Fruit fly (Drosophila melanogaster) whole organism, embryonic: ENCODE results near the gene Ppm1.

Experiments
- Abd-B ChIP-seq: fragments of 200-800 bp; sonication (Bioruptor generic); optimal IDR thresholded peaks from 2 replicates; lab custom pipeline; 2018; ENCODE audit warnings: missing biosample characterization, mild to moderate bottlenecking, missing genetic modification characterization, moderate library complexity
- CG10267 ChIP-seq: fragments of 200-800 bp; sonication (Bioruptor generic); optimal IDR thresholded peaks from 2 replicates; lab custom pipeline; 2018; ENCODE audit warnings: missing biosample characterization, mild to moderate bottlenecking, missing genetic modification characterization, moderate library complexity
- CG10321 ChIP-seq: fragments of 200-800 bp; sonication (Bioruptor generic); IDR thresholded peaks from 2 replicates; pipeline ENCODE4 v1.3.6; 2022; ENCODE audit warnings: missing biosample characterization, missing genetic modification characterization
- CG10366 ChIP-seq: fragments of 200-800 bp; sonication (Bioruptor generic); IDR thresholded peaks from 2 replicates; pipeline ENCODE4 v1.3.6; 2022; ENCODE audit warnings: missing biosample characterization, missing genetic modification characterization
- CG10654 ChIP-seq: fragments of 200-800 bp; sonication (Bioruptor generic); optimal IDR thresholded peaks from 2 replicates; lab custom pipeline; 2016; ENCODE audit warnings: missing biosample characterization, missing genetic modification characterization
- CG13287 ChIP-seq: fragments of 200-800 bp; sonication (Bioruptor generic); IDR thresholded peaks from 2 replicates; pipeline ENCODE4 v1.3.6; 2022; ENCODE audit warnings: missing biosample characterization, missing genetic modification characterization; ENCODE audit not compliant: partially characterized antibody
- CG13624 ChIP-seq: fragments of 200-800 bp; sonication (Bioruptor generic); optimal IDR thresholded peaks from 2 replicates; lab custom pipeline; 2016; ENCODE audit warnings: missing biosample characterization, missing genetic modification characterization
- CG14050 ChIP-seq: fragments of 200-800 bp; sonication (Bioruptor generic); IDR thresholded peaks from 3 replicates; pipeline ENCODE4 v1.3.6; 2022; ENCODE audit warnings: missing biosample characterization, missing genetic modification characterization
- CG14667 ChIP-seq: fragments of 200-800 bp; sonication (Bioruptor generic); IDR thresholded peaks from 2 replicates; pipeline ENCODE4 v1.3.6; 2022; ENCODE audit warnings: missing biosample characterization, missing genetic modification characterization
- CG15601 ChIP-seq: fragments of 200-800 bp; sonication (Bioruptor generic); optimal IDR thresholded peaks from 3 replicates; lab custom pipeline; 2019; ENCODE audit warnings: missing biosample characterization, mild to moderate bottlenecking, missing genetic modification characterization, moderate library complexity
- CG17359 ChIP-seq: fragments of 200-800 bp; sonication (Bioruptor generic); optimal IDR thresholded peaks from 3 replicates; lab custom pipeline; 2018; ENCODE audit warnings: missing biosample characterization, mild to moderate bottlenecking, missing genetic modification characterization, moderate library complexity
- CG17829 ChIP-seq: fragments of 200-800 bp; optimal IDR thresholded peaks from 2 replicates; lab custom pipeline; 2019; ENCODE audit warnings: missing biosample characterization, mild to moderate bottlenecking, missing genetic modification characterization, moderate library complexity
- CG18764 ChIP-seq: fragments of 200-800 bp; sonication (Bioruptor generic); optimal IDR thresholded peaks from 3 replicates; lab custom pipeline; 2016; ENCODE audit warnings: missing biosample characterization, missing genetic modification characterization
- CG2202 ChIP-seq: fragments of 200-800 bp; sonication (Bioruptor generic); optimal IDR thresholded peaks from 2 replicates; lab custom pipeline; 2018; ENCODE audit warnings: missing biosample characterization, mild to moderate bottlenecking, missing genetic modification characterization
- CG2889 ChIP-seq: fragments of 200-800 bp; sonication (Bioruptor generic); IDR thresholded peaks from 3 replicates; pipeline ENCODE4 v1.3.6; 2022; ENCODE audit warnings: missing biosample characterization, missing genetic modification characterization
- CG32767 ChIP-seq: fragments of 200-800 bp; sonication (Bioruptor generic); IDR thresholded peaks from 2 replicates; pipeline ENCODE4 v1.3.6; 2022; ENCODE audit warnings: missing biosample characterization, missing genetic modification characterization
- CG4617 ChIP-seq: fragments of 200-800 bp; sonication (Bioruptor generic); optimal IDR thresholded peaks from 3 replicates; lab custom pipeline; 2016; ENCODE audit warnings: missing biosample characterization, missing genetic modification characterization, borderline replicate concordance
- CG4730 ChIP-seq: fragments of 200-800 bp; sonication (Bioruptor generic); IDR thresholded peaks from 2 replicates; pipeline ENCODE4 v1.3.6; 2022; ENCODE audit warnings: missing biosample characterization, missing genetic modification characterization
- CG6175 ChIP-seq: fragments of 200-800 bp; sonication (Bioruptor generic); IDR thresholded peaks from 3 replicates; pipeline ENCODE4 v1.3.6; 2022; ENCODE audit warnings: missing biosample characterization, missing genetic modification characterization
- CG6765 ChIP-seq: fragments of 200-800 bp; sonication (Bioruptor generic); optimal IDR thresholded peaks from 3 replicates; lab custom pipeline; 2017; ENCODE audit warnings: missing biosample characterization, mild to moderate bottlenecking, missing genetic modification characterization
- CG9727 ChIP-seq: fragments of 200-800 bp; sonication (Bioruptor generic); optimal IDR thresholded peaks from 3 replicates; lab custom pipeline; 2017; ENCODE audit warnings: missing biosample characterization, mild to moderate bottlenecking, missing genetic modification characterization
- CG9797 ChIP-seq: fragments of 200-800 bp; sonication (Bioruptor generic); optimal IDR thresholded peaks from 3 replicates; lab custom pipeline; 2018; ENCODE audit warnings: missing biosample characterization, mild to moderate bottlenecking, missing genetic modification characterization
- CG9876 ChIP-seq: fragments of 200-800 bp; sonication (Bioruptor generic); optimal IDR thresholded peaks from 2 replicates; lab custom pipeline; 2016; ENCODE audit warnings: missing biosample characterization, missing genetic modification characterization
- CG9932 ChIP-seq: fragments of 200-800 bp; sonication (Bioruptor generic); IDR thresholded peaks from 2 replicates; pipeline ENCODE4 v1.3.6; 2022; ENCODE audit warnings: missing biosample characterization, missing genetic modification characterization
- Doc2 ChIP-seq: fragments of 200-800 bp; sonication (Bioruptor generic); IDR thresholded peaks from 2 replicates; pipeline ENCODE4 v1.3.6; 2022; ENCODE audit warnings: missing biosample characterization, missing genetic modification characterization
- Jarid2 ChIP-seq: fragments of 200-800 bp; sonication (Bioruptor generic); optimal IDR thresholded peaks from 3 replicates; lab custom pipeline; 2017; ENCODE audit warnings: mild to moderate bottlenecking, missing biosample characterization, missing genetic modification reagents, missing genetic modification characterization
- NFAT ChIP-seq: fragments of 200-800 bp; sonication (Bioruptor generic); IDR thresholded peaks from 2 replicates; pipeline ENCODE4 v1.3.6; 2022; ENCODE audit warnings: missing biosample characterization, missing genetic modification characterization
- Nf-YB ChIP-seq: fragments of 200-800 bp; sonication (Bioruptor generic); optimal IDR thresholded peaks from 3 replicates; lab custom pipeline; 2019; ENCODE audit warnings: missing biosample characterization, mild to moderate bottlenecking, missing genetic modification characterization, moderate library complexity
- Nf-YC ChIP-seq: fragments of 200-800 bp; optimal IDR thresholded peaks from 3 replicates; lab custom pipeline; 2019; ENCODE audit warnings: missing biosample characterization, mild to moderate bottlenecking, missing genetic modification characterization, moderate library complexity
- Scr ChIP-seq: fragments of 200-800 bp; sonication (Bioruptor generic); IDR thresholded peaks from 2 replicates; pipeline ENCODE4 v1.3.6; 2022; ENCODE audit warnings: missing biosample characterization, missing genetic modification characterization; ENCODE audit not compliant: partially characterized antibody
- Sox100B ChIP-seq: fragments of 200-800 bp; sonication (Bioruptor generic); optimal IDR thresholded peaks from 3 replicates; lab custom pipeline; 2018; ENCODE audit warnings: missing biosample characterization, mild to moderate bottlenecking, missing genetic modification characterization
- abd-A ChIP-seq: fragments of 200-800 bp; sonication (Bioruptor generic); optimal IDR thresholded peaks from 3 replicates; lab custom pipeline; 2019; ENCODE audit warnings: missing biosample characterization, mild to moderate bottlenecking, missing genetic modification characterization, moderate library complexity
- al ChIP-seq: fragments of 200-800 bp; sonication (Bioruptor generic); IDR thresholded peaks from 2 replicates; pipeline ENCODE4 v1.3.6; 2022; ENCODE audit warnings: missing biosample characterization, missing genetic modification characterization
- btn ChIP-seq: fragments of 200-800 bp; sonication (Bioruptor generic); optimal IDR thresholded peaks from 2 replicates; lab custom pipeline; 2016; ENCODE audit warnings: missing biosample characterization, missing genetic modification characterization
- en ChIP-seq: fragments of 200-800 bp; sonication (Bioruptor generic); optimal IDR thresholded peaks from 2 replicates; lab custom pipeline; 2016; ENCODE audit warnings: missing biosample characterization, missing genetic modification characterization
- eve ChIP-seq, 2 experiments: fragments of >200 bp; optimal IDR thresholded peaks; 2 replicates each; lab custom pipeline; 2017; ENCODE audit warnings: missing biosample characterization in 2 of 2, missing genetic modification characterization in 2 of 2
- ewg ChIP-seq: fragments of 200-800 bp; sonication (Bioruptor generic); optimal IDR thresholded peaks from 3 replicates; lab custom pipeline; 2017; ENCODE audit warnings: mild to moderate bottlenecking, missing biosample characterization, missing genetic modification reagents, missing genetic modification characterization
- lov ChIP-seq, 2 experiments: fragments of 200-800 bp in 1 of 2; fragments of >200 bp in 1 of 2; sonication (Bioruptor generic) in 1 of 2; IDR thresholded peaks in 1 of 2; optimal IDR thresholded peaks in 1 of 2; 2 replicates in 1 of 2; 3 replicates in 1 of 2; pipeline versions ENCODE4 v1.3.6 to Lab custom; 2017 to 2022; ENCODE audit warnings: missing biosample characterization in 1 of 2, missing genetic modification characterization in 1 of 2
- mam ChIP-seq: fragments of 200-800 bp; sonication (Bioruptor generic); optimal IDR thresholded peaks from 3 replicates; lab custom pipeline; 2016; ENCODE audit warnings: missing biosample characterization, missing genetic modification characterization
- mld ChIP-seq: fragments of 200-800 bp; sonication (Bioruptor generic); IDR thresholded peaks from 3 replicates; pipeline ENCODE4 v1.3.6; 2022; ENCODE audit warnings: missing biosample characterization, missing genetic modification characterization; ENCODE audit not compliant: partially characterized antibody
- nerfin-1 ChIP-seq: fragments of 200-800 bp; sonication (Bioruptor generic); optimal IDR thresholded peaks from 3 replicates; lab custom pipeline; 2019; ENCODE audit warnings: missing biosample characterization, mild to moderate bottlenecking, missing genetic modification characterization, moderate library complexity
- rib ChIP-seq: fragments of 200-800 bp; sonication (Bioruptor generic); IDR thresholded peaks from 2 replicates; pipeline ENCODE4 v1.3.6; 2022; ENCODE audit warnings: missing biosample characterization, missing genetic modification characterization
- slp2 ChIP-seq: fragments of 200-800 bp; sonication (Bioruptor generic); optimal IDR thresholded peaks from 2 replicates; lab custom pipeline; 2016; ENCODE audit warnings: missing biosample characterization, missing genetic modification characterization
- sna ChIP-seq: fragments of 200-800 bp; sonication (Bioruptor generic); IDR thresholded peaks from 2 replicates; pipeline ENCODE4 v1.3.6; 2022; ENCODE audit warnings: missing biosample characterization, missing genetic modification characterization; ENCODE audit not compliant: partially characterized antibody
- so ChIP-seq: fragments of 200-800 bp; sonication (Bioruptor generic); IDR thresholded peaks from 3 replicates; pipeline ENCODE4 v1.3.6; 2022; ENCODE audit warnings: missing biosample characterization, missing genetic modification characterization
- stc ChIP-seq: fragments of 200-800 bp; sonication (Bioruptor generic); IDR thresholded peaks from 2 replicates; pipeline ENCODE4 v1.3.6; 2022; ENCODE audit warnings: missing biosample characterization, missing genetic modification characterization
- trem ChIP-seq: fragments of 200-800 bp; optimal IDR thresholded peaks from 3 replicates; lab custom pipeline; 2019; ENCODE audit warnings: missing biosample characterization, mild to moderate bottlenecking, missing genetic modification characterization, moderate library complexity

The Ppm1 gene

DNA sequence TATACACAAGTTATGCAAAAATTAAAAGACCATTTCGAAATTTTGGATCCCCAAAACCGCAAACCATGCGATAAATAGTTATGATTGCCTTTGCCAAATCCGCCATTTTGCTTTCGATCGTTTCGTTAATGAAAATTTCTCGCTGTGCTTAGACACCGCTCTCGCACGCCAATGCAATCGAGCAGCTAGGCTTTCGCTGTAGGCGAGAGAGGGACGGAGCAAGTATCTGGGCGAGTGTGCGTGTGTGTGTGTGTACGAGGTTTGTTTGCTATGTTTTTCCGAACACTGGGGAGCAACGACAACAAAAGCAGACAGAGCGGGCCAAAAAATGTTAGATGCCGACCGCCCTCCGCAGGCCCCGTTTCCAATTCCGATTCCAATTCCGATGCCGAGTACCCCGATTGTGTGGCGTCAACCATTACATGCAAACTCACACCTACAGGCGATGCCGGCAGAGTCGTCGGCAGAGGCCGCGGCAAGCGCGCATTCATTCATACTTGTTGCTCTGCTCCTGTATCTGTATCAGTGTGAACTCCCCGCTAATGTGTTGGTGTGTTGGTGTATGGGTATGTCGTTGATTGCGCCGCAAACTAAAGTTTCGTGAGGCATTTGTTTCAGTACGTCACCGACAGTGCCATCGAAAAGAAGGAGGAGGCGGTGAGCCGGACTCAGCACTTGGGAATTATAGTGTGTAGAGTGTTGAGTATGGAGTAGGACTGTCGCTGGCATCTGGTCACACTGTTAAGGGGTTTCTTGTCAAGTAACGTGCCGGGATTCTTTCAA, 46.9 kb downstream of the Ppm1 start (continued):
- TF ChIP-seq CG10267 (tag; lab: Kevin White, UChicago) (no peak), NFAT (peak; percentile 63), CG13624 (GFP tag; lab: Kevin White, UChicago) (peak; percentile 76), en (GFP tag; lab: Kevin White, UChicago) (no peak), trem (peak; percentile 4), slp2 (peak; percentile 61), Scr (GFP tag; lab: Robert Waterston, UW) (0 out of 2 replicates have a peak, but pooled peaks have one; percentile 30), CG15601 (tag; lab: Kevin White, UChicago) (no peak), CG2202 (tag; lab: Kevin White, UChicago) (peak; percentile 12), Nf-YC (tag; lab: Kevin White, UChicago) (peak; percentile 77), al (GFP tag; lab: Robert Waterston, UW) (peak; percentile 42; the same call in 1 of the 2 replicates), Abd-B (GFP tag; lab: Kevin White, UChicago) (peak; percentile 14), mld (no peak), eve (GFP tag; optimal IDR thresholded peaks at IDR 0.05; lab: Kevin White, UChicago) (no peak), CG9876 (GFP tag; lab: Kevin White, UChicago) (peak; percentile 13), lov (optimal IDR thresholded peaks at IDR 0.05; lab: Kevin White, UChicago) (no peak), lov (GFP tag; IDR thresholded peaks at IDR 0.05; lab: Robert Waterston, UW) (0 out of 3 replicates have a peak, but pooled peaks have one; percentile 47), CG13287 (peak; percentile 58; the same call in 1 of the 2 replicates), CG2889 (GFP tag; lab: Robert Waterston, UW) (peak; percentile 65; the same call in 2 of the 3 replicates), btn (GFP tag; lab: Kevin White, UChicago) (peak; percentile 40), CG18764 (peak; percentile 7), CG10366 (GFP tag; lab: Robert Waterston, UW) (peak; percentile 76), CG14667 (peak; percentile 17; the same call in 1 of the 2 replicates), rib (GFP tag; lab: Robert Waterston, UW) (peak; percentile 82; the same call in 1 of the 2 replicates), CG10654 (GFP tag; lab: Kevin White, UChicago) (peak; percentile 17), CG32767 (no peak; the same call in 1 of the 2 replicates), CG4617 (GFP tag; lab: Kevin White, UChicago) (no peak), CG9797 (GFP tag; lab: Kevin White, UChicago) (peak; percentile 56), CG14050 (GFP tag; lab: Robert Waterston, UW) (peak; percentile 35; the same call in 1 of the 3 replicates), Jarid2 (peak; percentile 96), nerfin-1 (peak; percentile 54), CG17359 (tag; lab: Kevin White, UChicago) (peak; percentile 29), CG9727 (GFP tag; lab: Kevin White, UChicago) (peak; percentile 5), Sox100B (no peak), sna (GFP tag; lab: Robert Waterston, UW) (peak; percentile 53; the same call in 1 of the 2 replicates), CG10321 (GFP tag; lab: Robert Waterston, UW) (peak; percentile 46; the same call in 1 of the 2 replicates), ewg (GFP tag; lab: Kevin White, UChicago) (no peak), CG6175 (GFP tag; lab: Robert Waterston, UW) (peak; percentile 93), CG4730 (GFP tag; lab: Robert Waterston, UW) (peak; percentile 8; the same call in 1 of the 2 replicates), CG17829 (tag; lab: Kevin White, UChicago) (peak; percentile 18), Doc2 (no peak), stc (no peak), Nf-YB (GFP tag; lab: Kevin White, UChicago) (peak; percentile 30), CG9932 (GFP tag; lab: Robert Waterston, UW) (peak; percentile 69), so (GFP tag; lab: Robert Waterston, UW) (peak; percentile 70; the same call in 1 of the 3 replicates), mam (GFP tag; lab: Kevin White, UChicago) (peak; percentile 31), abd-A (tag; lab: Kevin White, UChicago) (peak; percentile 99), CG6765 (GFP tag; lab: Kevin White, UChicago) (peak; percentile 8)
